Worm (Caenorhabditis elegans) whole organism, late embryonic: ENCODE data around the gene R05D3.12.

ENCODE experiments used
- K09A11.1 ChIP-seq: sonication (generic microtip); optimal IDR thresholded peaks from 2 replicates; lab custom pipeline; 2017; ENCODE audit warnings: antibody characterized with exemption, mild to moderate bottlenecking, missing genetic modification characterization, missing compliant biosample characterization; ENCODE audit not compliant: insufficient read depth
- ceh-34 ChIP-seq: sonication (generic microtip); optimal IDR thresholded peaks from 2 replicates; lab custom pipeline; 2016; ENCODE audit warnings: mild to moderate bottlenecking, missing genetic modification characterization, missing compliant biosample characterization
- dmd-4 ChIP-seq: sonication (generic microtip); optimal IDR thresholded peaks from 2 replicates; lab custom pipeline; 2016; ENCODE audit warnings: borderline replicate concordance, missing genetic modification characterization, missing compliant biosample characterization
- pax-1 ChIP-seq: fragments of 150-350 bp; optimal IDR thresholded peaks from 2 replicates; lab custom pipeline; 2014; ENCODE audit warnings: missing biosample characterization, missing genetic modification characterization
- rnt-1 ChIP-seq: sonication (generic microtip); optimal IDR thresholded peaks from 2 replicates; lab custom pipeline; 2016; ENCODE audit warnings: missing genetic modification characterization, missing compliant biosample characterization
- syd-9 ChIP-seq: sonication (generic microtip); optimal IDR thresholded peaks from 2 replicates; lab custom pipeline; 2016; ENCODE audit warnings: mild to moderate bottlenecking, missing genetic modification characterization, moderate library complexity, missing compliant biosample characterization
- tbx-2 ChIP-seq: sonication (generic microtip); optimal IDR thresholded peaks from 2 replicates; lab custom pipeline; 2016; ENCODE audit warnings: missing genetic modification characterization, missing compliant biosample characterization

- TF ChIP-seq syd-9 (tag; lab: Kevin White, UChicago): no peak
- TF ChIP-seq dmd-4 (tag; lab: Kevin White, UChicago): no peak
- TF ChIP-seq tbx-2 (tag; lab: Kevin White, UChicago): no peak
- no peak for TF ChIP-seq ceh-34 (tag; lab: Kevin White, UChicago)
- TF ChIP-seq pax-1 (tag; lab: Kevin White, UChicago): no peak
- TF ChIP-seq K09A11.1 (tag; lab: Kevin White, UChicago): no peak
- no peak for TF ChIP-seq rnt-1 (tag; lab: Kevin White, UChicago)
Observed at ce11 chrIII:8331211-8331610, 49.5 kb upstream of the R05D3.12 start, which contains the start of gene iglr-2.
